Worm (Caenorhabditis elegans) whole organism, L2 larva: ENCODE data around the gene Y45F10B.59.
A peak's percentile ranks its signal among the peaks of the same experiment; 100 is the strongest.

Experiments
- C34F6.9 ChIP-seq: fragments of 150-350 bp; optimal IDR thresholded peaks from 2 replicates; lab custom pipeline; 2014; ENCODE audit warnings: missing biosample characterization, missing genetic modification characterization
- F13H6.1 ChIP-seq: sonication (generic microtip); optimal IDR thresholded peaks from 2 replicates; lab custom pipeline; 2016; ENCODE audit warnings: missing genetic modification characterization, missing compliant biosample characterization
- Y55F3AM.14 ChIP-seq: fragments of 200-800 bp; sonication (Bioruptor generic); optimal IDR thresholded peaks from 2 replicates; lab custom pipeline; 2018; ENCODE audit warnings: mild to moderate bottlenecking, missing genetic modification characterization, missing compliant biosample characterization
- ZK546.5 ChIP-seq: sonication (generic microtip); optimal IDR thresholded peaks from 2 replicates; lab custom pipeline; 2017; ENCODE audit warnings: missing biosample characterization, missing genetic modification characterization
- alr-1 ChIP-seq: fragments of 150-350 bp; optimal IDR thresholded peaks from 2 replicates; lab custom pipeline; 2014; ENCODE audit warnings: missing biosample characterization, missing genetic modification characterization
- ama-1 ChIP-seq: fragments of 150-350 bp; optimal IDR thresholded peaks from 2 replicates; lab custom pipeline; 2018; ENCODE audit warnings: inconsistent platforms
- blmp-1 ChIP-seq: sonication (generic microtip); optimal IDR thresholded peaks from 2 replicates; lab custom pipeline; 2017; ENCODE audit warnings: missing genetic modification characterization, mild to moderate bottlenecking, missing compliant biosample characterization, antibody characterized with exemption, moderate library complexity; ENCODE audit not compliant: insufficient read depth
- ceh-16 ChIP-seq: fragments of 150-350 bp; optimal IDR thresholded peaks from 2 replicates; lab custom pipeline; 2014; ENCODE audit warnings: missing biosample characterization, missing genetic modification characterization
- ceh-82 ChIP-seq: fragments of 150-350 bp; optimal IDR thresholded peaks from 2 replicates; lab custom pipeline; 2014; ENCODE audit warnings: missing biosample characterization, missing genetic modification characterization
- dmd-4 ChIP-seq: sonication (generic microtip); optimal IDR thresholded peaks from 2 replicates; lab custom pipeline; 2017; ENCODE audit warnings: missing biosample characterization, missing genetic modification characterization
- egl-27 ChIP-seq: sonication (generic microtip); optimal IDR thresholded peaks from 3 replicates; lab custom pipeline; 2017; ENCODE audit warnings: missing biosample characterization, missing genetic modification reagents, missing genetic modification characterization
- elt-1 ChIP-seq: fragments of 150-350 bp; optimal IDR thresholded peaks from 2 replicates; lab custom pipeline; 2014; ENCODE audit warnings: missing biosample characterization, missing genetic modification characterization
- elt-3 ChIP-seq: sonication (generic microtip); optimal IDR thresholded peaks from 2 replicates; lab custom pipeline; 2017; ENCODE audit warnings: missing biosample characterization, missing genetic modification characterization
- fos-1 ChIP-seq: fragments of 150-350 bp; optimal IDR thresholded peaks from 2 replicates; lab custom pipeline; 2014; ENCODE audit warnings: missing biosample characterization, missing genetic modification characterization
- gmeb-1 ChIP-seq: fragments of 150-350 bp; optimal IDR thresholded peaks from 2 replicates; lab custom pipeline; 2014; ENCODE audit warnings: missing biosample characterization, missing genetic modification characterization
- lin-11 ChIP-seq: fragments of 150-350 bp; sonication (generic microtip); optimal IDR thresholded peaks from 2 replicates; lab custom pipeline; 2014; ENCODE audit warnings: missing biosample characterization, missing genetic modification characterization, inconsistent platforms, mixed read lengths
- lin-13 ChIP-seq: fragments of 150-350 bp; optimal IDR thresholded peaks from 2 replicates; lab custom pipeline; 2014; ENCODE audit warnings: missing biosample characterization, missing genetic modification reagents, missing genetic modification characterization
- lin-39 ChIP-seq: fragments of 150-350 bp; optimal IDR thresholded peaks from 2 replicates; lab custom pipeline; 2014; ENCODE audit warnings: missing biosample characterization, missing genetic modification reagents, missing genetic modification characterization
- lsy-2 ChIP-seq, 2 experiments: fragments of 150-350 bp in 1 of 2; sonication (generic microtip) in 1 of 2; optimal IDR thresholded peaks; 2 replicates each; lab custom pipeline; 2014 to 2017; ENCODE audit warnings: missing biosample characterization in 2 of 2, missing genetic modification characterization in 2 of 2
- mab-5 ChIP-seq: fragments of 150-350 bp; optimal IDR thresholded peaks from 2 replicates; lab custom pipeline; 2014; ENCODE audit warnings: missing biosample characterization, missing genetic modification characterization
- mdl-1 ChIP-seq, 2 experiments: fragments of 150-350 bp in 1 of 2; sonication (generic microtip) in 1 of 2; optimal IDR thresholded peaks; 2 replicates each; lab custom pipeline; 2017; ENCODE audit warnings: missing biosample characterization in 2 of 2, missing genetic modification characterization in 2 of 2
- nhr-12 ChIP-seq: fragments of 150-350 bp; optimal IDR thresholded peaks from 2 replicates; lab custom pipeline; 2014; ENCODE audit warnings: missing biosample characterization, missing genetic modification characterization
- nhr-129 ChIP-seq: fragments of 150-350 bp; optimal IDR thresholded peaks from 2 replicates; lab custom pipeline; 2014; ENCODE audit warnings: missing biosample characterization, missing genetic modification characterization
- nhr-21 ChIP-seq: fragments of 150-350 bp; optimal IDR thresholded peaks from 2 replicates; lab custom pipeline; 2014; ENCODE audit warnings: missing biosample characterization, missing genetic modification characterization
- nhr-23 ChIP-seq: fragments of 150-350 bp; optimal IDR thresholded peaks from 2 replicates; lab custom pipeline; 2014; ENCODE audit warnings: missing biosample characterization, missing genetic modification reagents, missing genetic modification characterization
- nhr-6 ChIP-seq: fragments of 150-350 bp; optimal IDR thresholded peaks from 2 replicates; lab custom pipeline; 2014; ENCODE audit warnings: missing biosample characterization, missing genetic modification characterization
- peb-1 ChIP-seq: fragments of 150-350 bp; optimal IDR thresholded peaks from 2 replicates; lab custom pipeline; 2014; ENCODE audit warnings: missing biosample characterization, missing genetic modification characterization
- skn-1 ChIP-seq: sonication (generic microtip); optimal IDR thresholded peaks from 2 replicates; lab custom pipeline; 2017; ENCODE audit warnings: missing biosample characterization, missing genetic modification characterization
- sma-3 ChIP-seq: sonication (generic microtip); optimal IDR thresholded peaks from 2 replicates; lab custom pipeline; 2016; ENCODE audit warnings: missing genetic modification reagents, missing genetic modification characterization, missing compliant biosample characterization
- sma-9 ChIP-seq, 2 experiments: fragments of 150-350 bp in 1 of 2; sonication (generic microtip) in 1 of 2; optimal IDR thresholded peaks; 2 replicates each; lab custom pipeline; 2014 to 2016; ENCODE audit warnings: missing genetic modification characterization in 2 of 2, mild to moderate bottlenecking in 1 of 2, missing biosample characterization in 1 of 2, missing compliant biosample characterization in 1 of 2, missing genetic modification reagents in 1 of 2, moderate library complexity in 1 of 2
- snpc-4 ChIP-seq: fragments of 150-350 bp; optimal IDR thresholded peaks from 2 replicates; lab custom pipeline; 2014; ENCODE audit warnings: missing biosample characterization, missing genetic modification characterization
- unc-39 ChIP-seq: fragments of 150-350 bp; optimal IDR thresholded peaks from 2 replicates; lab custom pipeline; 2014; ENCODE audit warnings: missing biosample characterization, missing genetic modification characterization
- unc-55 ChIP-seq: fragments of 150-350 bp; sonication (generic microtip); optimal IDR thresholded peaks from 3 replicates; lab custom pipeline; 2014; ENCODE audit warnings: missing biosample characterization, missing genetic modification reagents, missing genetic modification characterization
- unc-62 ChIP-seq: fragments of 150-350 bp; optimal IDR thresholded peaks from 2 replicates; lab custom pipeline; 2014; ENCODE audit warnings: missing biosample characterization, missing genetic modification reagents, missing genetic modification characterization
- zag-1 ChIP-seq: fragments of 150-350 bp; optimal IDR thresholded peaks from 2 replicates; lab custom pipeline; 2014; ENCODE audit warnings: missing biosample characterization, missing genetic modification characterization
- ztf-1 ChIP-seq: fragments of 200-800 bp; sonication (Bioruptor generic); conservative IDR thresholded peaks from 2 replicates; pipeline ENCODE4 v1.3.6; 2022; ENCODE audit warnings: missing genetic modification characterization, missing compliant biosample characterization
- ztf-11 ChIP-seq: sonication (generic microtip); optimal IDR thresholded peaks from 2 replicates; lab custom pipeline; 2017; ENCODE audit warnings: missing biosample characterization, missing genetic modification characterization
- ztf-4 ChIP-seq: fragments of 150-350 bp; optimal IDR thresholded peaks from 2 replicates; lab custom pipeline; 2014; ENCODE audit warnings: missing biosample characterization, missing genetic modification characterization

Y45F10B.59 gene

DNA sequence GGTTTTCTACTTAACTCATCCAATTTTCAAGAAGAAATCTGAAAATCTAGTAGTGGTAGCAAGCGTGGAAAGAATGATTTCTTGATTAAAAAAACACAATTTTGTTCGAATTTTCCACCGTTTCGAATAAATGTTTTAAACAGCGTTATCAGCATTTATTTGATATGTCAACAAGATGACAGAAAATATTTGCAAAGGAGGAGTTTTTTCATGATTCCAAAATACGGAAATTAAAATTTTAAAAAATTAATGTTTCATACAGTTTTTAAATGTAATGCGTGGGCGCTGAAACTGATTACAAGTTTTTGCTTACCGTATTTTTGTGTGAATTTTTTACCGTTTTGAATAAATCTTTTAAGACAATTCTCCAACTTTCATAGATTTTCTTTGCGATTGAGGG, 30.2 kb downstream of the Y45F10B.59 start:
- TF ChIP-seq zag-1 (tag; lab: Kevin White, UChicago) (no peak), ztf-1 (GFP tag; lab: Robert Waterston, UW) (no peak), nhr-21 (tag; lab: Kevin White, UChicago) (no peak), Y55F3AM.14 (GFP tag; lab: Kevin White, UChicago) (no peak)

DNA sequence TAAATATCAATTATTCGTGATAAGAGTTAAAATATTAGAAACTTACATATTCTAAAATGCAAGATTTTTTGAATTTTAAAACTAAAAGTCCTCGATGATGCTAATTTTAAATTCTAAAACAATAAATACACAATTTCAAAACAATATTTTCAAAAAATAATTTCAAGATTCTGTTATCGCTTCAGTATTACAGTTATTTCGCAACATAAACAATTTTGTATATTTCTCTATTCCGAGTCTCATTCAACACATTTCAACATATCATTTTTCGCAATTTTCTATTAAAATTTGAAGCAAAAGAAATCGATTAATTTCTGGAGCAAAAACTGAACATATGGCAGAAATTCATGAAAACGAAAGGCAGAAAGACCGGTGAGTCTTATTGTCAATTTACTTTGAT, 30.7 kb downstream of the Y45F10B.59 start, which contains the start of gene fbxa-98:
TSS of gene fbxa-98 (plus strand) at position 243 of the 400 bp plus-strand sequence.
- no peak for TF ChIP-seq F13H6.1 (tag; lab: Kevin White, UChicago)
- no peak for TF ChIP-seq Y55F3AM.14 (GFP tag; lab: Kevin White, UChicago)
- TF ChIP-seq ztf-11 (tag; lab: Kevin White, UChicago) = no peak
- TF ChIP-seq dmd-4 (tag; lab: Kevin White, UChicago) = no peak
- no peak for TF ChIP-seq nhr-6
- no peak for TF ChIP-seq fos-1 (tag; lab: Kevin White, UChicago)
- no peak for TF ChIP-seq lin-39 (tag; lab: Kevin White, UChicago)
- no peak for TF ChIP-seq mab-5 (tag; lab: Kevin White, UChicago)
- no peak for TF ChIP-seq unc-62 (GFP tag; lab: Kevin White, UChicago)
- no peak for TF ChIP-seq ceh-82 (tag; lab: Kevin White, UChicago)

- TF ChIP-seq mdl-1 (tag; optimal IDR thresholded peaks at IDR 0.05; lab: Kevin White, UChicago) = no peak
- TF ChIP-seq fos-1 (tag; lab: Kevin White, UChicago) = no peak
- no peak for TF ChIP-seq nhr-129 (tag; lab: Kevin White, UChicago)
- no peak for TF ChIP-seq snpc-4 (tag; lab: Kevin White, UChicago)
- TF ChIP-seq nhr-12 = no peak
- no peak for TF ChIP-seq unc-55
- TF ChIP-seq ceh-16 (tag; lab: Kevin White, UChicago) = no peak
- no peak for TF ChIP-seq mab-5 (tag; lab: Kevin White, UChicago)
- TF ChIP-seq ztf-4 (tag; lab: Kevin White, UChicago) = no peak
- TF ChIP-seq lin-13 (GFP tag; lab: Kevin White, UChicago) = no peak
Measured at ce11 chrIV:13636975-13637374, 34.6 kb downstream of the Y45F10B.59 start, which contains the start of gene C08F11.7. C08F11.7 (plus strand) TSS chrIV:13637275.

ce11 chrIV:13639027-13639426, 36.6 kb downstream of the Y45F10B.59 start, which contains the start of gene ugt-22:
ugt-22 (plus strand) TSS chrIV:13639260.
- TF ChIP-seq gmeb-1 (tag; lab: Kevin White, UChicago) = peak; percentile 15
- no peak for TF ChIP-seq C34F6.9 (tag; lab: Kevin White, UChicago)
- TF ChIP-seq fos-1 (tag; lab: Kevin White, UChicago) = peak; percentile 73
- TF ChIP-seq elt-1 (tag; lab: Kevin White, UChicago) = no peak
- no peak for TF ChIP-seq unc-62 (GFP tag; lab: Kevin White, UChicago)
- peak; percentile 68 for TF ChIP-seq skn-1 (tag; lab: Kevin White, UChicago)
- TF ChIP-seq elt-3 (tag; lab: Kevin White, UChicago) = no peak
- no peak for TF ChIP-seq lin-13 (GFP tag; lab: Kevin White, UChicago)
- no peak for TF ChIP-seq unc-39 (tag; lab: Kevin White, UChicago)
- TF ChIP-seq, all 48 proteins: peak for 3

- TF ChIP-seq unc-39 (tag; lab: Kevin White, UChicago) = no peak
- TF ChIP-seq unc-55 = no peak
- no peak for TF ChIP-seq lin-13 (GFP tag; lab: Kevin White, UChicago)
- no peak for TF ChIP-seq gmeb-1 (tag; lab: Kevin White, UChicago)
- TF ChIP-seq elt-3 (tag; lab: Kevin White, UChicago) = no peak
- no peak for TF ChIP-seq nhr-23
Measured at ce11 chrIV:13645823-13646222, 43.4 kb downstream of the Y45F10B.59 start, which contains the start of gene srz-29. srz-29 (minus strand) TSS chrIV:13645923.

DNA sequence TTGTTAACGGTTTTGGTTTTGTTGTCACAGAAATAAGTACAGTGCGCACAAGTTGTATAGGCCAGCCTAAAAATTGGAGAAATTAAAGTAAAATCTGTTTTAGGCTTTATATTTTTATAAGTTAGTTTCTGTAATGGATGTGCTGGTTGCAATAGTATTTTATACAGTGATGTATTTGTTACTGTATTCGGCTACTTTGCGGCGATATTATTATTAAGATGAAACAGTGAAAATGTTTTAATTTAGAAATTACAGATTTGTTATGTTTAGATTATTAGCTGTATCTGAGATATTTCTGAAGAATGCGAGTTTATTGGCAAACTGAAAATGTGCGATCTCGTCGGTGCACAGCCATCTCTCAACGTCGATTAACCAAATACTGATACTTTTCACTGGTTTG, 45.1 kb downstream of the Y45F10B.59 start, which contains the start of gene ule-4:
TSS of gene ule-4 (minus strand) at position 101 of the 400 bp plus-strand sequence.
- no peak for TF ChIP-seq peb-1 (tag; lab: Kevin White, UChicago)
- TF ChIP-seq egl-27 = no peak
- no peak for TF ChIP-seq alr-1 (tag; lab: Kevin White, UChicago)
- TF ChIP-seq ztf-4 (tag; lab: Kevin White, UChicago) = no peak
- TF ChIP-seq blmp-1 (tag; lab: Kevin White, UChicago) = no peak
- TF ChIP-seq ZK546.5 (tag; lab: Kevin White, UChicago) = no peak
- TF ChIP-seq C34F6.9 (tag; lab: Kevin White, UChicago) = no peak
- TF ChIP-seq lin-11 (tag; lab: Kevin White, UChicago) = no peak
- TF ChIP-seq Y55F3AM.14 (GFP tag; lab: Kevin White, UChicago) = no peak
- no peak for TF ChIP-seq nhr-12
- no peak for TF ChIP-seq ama-1 (lab: Kevin White, UChicago)
- no peak for TF ChIP-seq elt-1 (tag; lab: Kevin White, UChicago)
- no peak for TF ChIP-seq lin-13 (GFP tag; lab: Kevin White, UChicago)
- TF ChIP-seq sma-9 (GFP tag; optimal IDR thresholded peaks at IDR 0.05; lab: Kevin White, UChicago) = no peak
- TF ChIP-seq sma-9 (tag; optimal IDR thresholded peaks at IDR 0.05; lab: Kevin White, UChicago) = no peak
- TF ChIP-seq gmeb-1 (tag; lab: Kevin White, UChicago) = no peak
- TF ChIP-seq skn-1 (tag; lab: Kevin White, UChicago) = no peak
- TF ChIP-seq lsy-2 (tag; optimal IDR thresholded peaks at IDR 0.05; lab: Kevin White, UChicago) = no peak
- TF ChIP-seq unc-55 = no peak
- TF ChIP-seq sma-3 (GFP tag; lab: Kevin White, UChicago) = no peak
- no peak for TF ChIP-seq nhr-129 (tag; lab: Kevin White, UChicago)
